Fruit fly (Drosophila melanogaster) whole organism, wandering third instar larva: ENCODE results near the gene Ir8a.

Experiments used
- CG32264 ChIP-seq: fragments of 200-800 bp; sonication (Bioruptor generic); optimal IDR thresholded peaks from 2 replicates; lab custom pipeline; 2016; ENCODE audit warnings: missing biosample characterization, missing genetic modification characterization
- CrebA ChIP-seq: fragments of 200-800 bp; sonication (Bioruptor generic); optimal IDR thresholded peaks from 2 replicates; lab custom pipeline; 2016; ENCODE audit warnings: missing biosample characterization, mild to moderate bottlenecking, missing genetic modification characterization, borderline replicate concordance
- Dfd ChIP-seq: fragments of >200 bp; optimal IDR thresholded peaks from 2 replicates; lab custom pipeline; 2017; ENCODE audit warnings: missing biosample characterization, missing genetic modification characterization
- Dif ChIP-seq: fragments of 200-275, 200-300 bp; sonication (Bioruptor generic); optimal IDR thresholded peaks from 2 replicates; lab custom pipeline; 2018; ENCODE audit warnings: missing biosample characterization, missing genetic modification characterization; ENCODE audit not compliant: partially characterized antibody
- HLH106 ChIP-seq: fragments of 200-800 bp; optimal IDR thresholded peaks from 3 replicates; lab custom pipeline; 2019; ENCODE audit warnings: missing biosample characterization, mild to moderate bottlenecking, missing genetic modification characterization, moderate library complexity
- Hnf4 ChIP-seq: fragments of 200-800 bp; sonication (Bioruptor generic); optimal IDR thresholded peaks from 2 replicates; lab custom pipeline; 2016; ENCODE audit warnings: missing biosample characterization, mild to moderate bottlenecking, missing genetic modification characterization
- Hr83 ChIP-seq: fragments of 200-300 bp; sonication (Bioruptor generic); optimal IDR thresholded peaks from 2 replicates; lab custom pipeline; 2016; ENCODE audit warnings: missing biosample characterization, mild to moderate bottlenecking, missing genetic modification characterization, moderate library complexity; ENCODE audit not compliant: poor library complexity, severe bottlenecking
- N ChIP-seq: fragments of >200 bp; optimal IDR thresholded peaks from 2 replicates; lab custom pipeline; 2018; ENCODE audit warnings: missing biosample characterization, missing external identifiers, missing genetic modification characterization
- OdsH ChIP-seq: fragments of 200-800 bp; sonication (Bioruptor generic); optimal IDR thresholded peaks from 2 replicates; lab custom pipeline; 2016; ENCODE audit warnings: missing biosample characterization, mild to moderate bottlenecking, missing genetic modification characterization
- Sp1 ChIP-seq: fragments of 200-800 bp; sonication (Bioruptor generic); optimal IDR thresholded peaks from 3 replicates; lab custom pipeline; 2019; ENCODE audit warnings: missing biosample characterization, mild to moderate bottlenecking, missing genetic modification characterization, moderate library complexity
- br ChIP-seq: fragments of 200-800 bp; sonication (Bioruptor generic); optimal IDR thresholded peaks from 2 replicates; lab custom pipeline; 2016; ENCODE audit warnings: missing biosample characterization, missing genetic modification characterization
- brk ChIP-seq: fragments of 200-800 bp; sonication (Bioruptor generic); optimal IDR thresholded peaks from 2 replicates; lab custom pipeline; 2016; ENCODE audit warnings: missing biosample characterization, mild to moderate bottlenecking, missing genetic modification characterization
- dl ChIP-seq, 2 experiments: fragments of 175-275, 200-275 bp in 1 of 2; fragments of 200-275 bp in 1 of 2; sonication (Bioruptor generic); optimal IDR thresholded peaks; lab custom pipeline; 2018; ENCODE audit warnings: mild to moderate bottlenecking in 2 of 2, missing biosample characterization in 2 of 2, missing genetic modification characterization in 2 of 2, moderate library complexity in 2 of 2; ENCODE audit not compliant: partially characterized antibody in 2 of 2, insufficient read depth in 1 of 2
- dmrt93B ChIP-seq: fragments of 200-800 bp; sonication (Bioruptor generic); optimal IDR thresholded peaks from 2 replicates; lab custom pipeline; 2018; ENCODE audit warnings: missing biosample characterization, mild to moderate bottlenecking, missing genetic modification characterization
- ey ChIP-seq: fragments of 200-800 bp; sonication (Bioruptor generic); optimal IDR thresholded peaks from 2 replicates; lab custom pipeline; 2016; ENCODE audit warnings: missing biosample characterization, missing genetic modification characterization
- foxo ChIP-seq, 2 experiments: fragments of 200-800 bp; sonication (Bioruptor generic); optimal IDR thresholded peaks; 2 replicates in 1 of 2; 3 replicates in 1 of 2; lab custom pipeline; 2016 to 2017; ENCODE audit warnings: missing biosample characterization in 2 of 2, missing genetic modification characterization in 2 of 2
- h ChIP-seq: fragments of 200-800 bp; sonication (Bioruptor generic); optimal IDR thresholded peaks from 3 replicates; lab custom pipeline; 2016; ENCODE audit warnings: missing biosample characterization, mild to moderate bottlenecking, missing genetic modification characterization
- psq ChIP-seq: fragments of 200-800 bp; sonication (Bioruptor generic); optimal IDR thresholded peaks from 3 replicates; lab custom pipeline; 2017; ENCODE audit warnings: missing biosample characterization, mild to moderate bottlenecking, missing genetic modification characterization, moderate library complexity
- rgr ChIP-seq: fragments of 200-800 bp; sonication (Bioruptor generic); optimal IDR thresholded peaks from 3 replicates; lab custom pipeline; 2016; ENCODE audit warnings: missing biosample characterization, mild to moderate bottlenecking, missing genetic modification characterization
- sage ChIP-seq: fragments of 200-800 bp; sonication (Bioruptor generic); optimal IDR thresholded peaks from 2 replicates; lab custom pipeline; 2016; ENCODE audit warnings: missing biosample characterization, mild to moderate bottlenecking, missing genetic modification characterization
- sv ChIP-seq: fragments of 200-800 bp; sonication (Bioruptor generic); optimal IDR thresholded peaks from 3 replicates; lab custom pipeline; 2016; ENCODE audit warnings: missing biosample characterization, missing genetic modification characterization
- tai ChIP-seq: sonication (Bioruptor generic); optimal IDR thresholded peaks from 2 replicates; lab custom pipeline; 2016; ENCODE audit warnings: missing biosample characterization, missing genetic modification characterization
- usp ChIP-seq: fragments of >200 bp; optimal IDR thresholded peaks from 2 replicates; lab custom pipeline; 2017; ENCODE audit warnings: missing biosample characterization, missing genetic modification characterization
- woc ChIP-seq: sonication (Bioruptor generic); optimal IDR thresholded peaks from 2 replicates; lab custom pipeline; 2016; ENCODE audit warnings: missing biosample characterization, mild to moderate bottlenecking, missing genetic modification characterization

The Ir8a gene

dm6 chrX:9191357-9191756, 45.0 kb downstream of the Ir8a start, which contains the start of gene CG12057:
TSS of gene CG12057 (plus strand) at chrX:9191657.
- TF ChIP-seq rgr, result no peak
- TF ChIP-seq ey (GFP tag; lab: Kevin White, UChicago), result no peak
- TF ChIP-seq Dfd (GFP tag; lab: Kevin White, UChicago), result no peak
- TF ChIP-seq OdsH, result no peak
- no peak for TF ChIP-seq HLH106
- no peak for TF ChIP-seq psq
- no peak for TF ChIP-seq dl (GFP tag; optimal IDR thresholded peaks at IDR 0.05; lab: Kevin White, UChicago; ENCODE audit: insufficient read depth in 1 of 2, partially characterized antibody in 2 of 2)
- TF ChIP-seq CG32264, result no peak

- no peak for TF ChIP-seq CrebA
- no peak for TF ChIP-seq sv
- TF ChIP-seq Sp1 (GFP tag; lab: Kevin White, UChicago), result no peak
- no peak for TF ChIP-seq dl (GFP tag; optimal IDR thresholded peaks at IDR 0.05; lab: Kevin White, UChicago; ENCODE audit: insufficient read depth in 1 of 2, partially characterized antibody in 2 of 2)
- TF ChIP-seq usp (GFP tag; lab: Kevin White, UChicago), result no peak
- no peak for TF ChIP-seq rgr
- TF ChIP-seq Hr83 (GFP tag; lab: Kevin White, UChicago), result no peak
- no peak for TF ChIP-seq br (GFP tag; lab: Kevin White, UChicago)
- TF ChIP-seq h (GFP tag; lab: Kevin White, UChicago), result no peak
- no peak for TF ChIP-seq sage (GFP tag; lab: Kevin White, UChicago)
- TF ChIP-seq N (GFP tag; lab: Kevin White, UChicago), result no peak
- TF ChIP-seq woc, result no peak
- TF ChIP-seq dmrt93B (GFP tag; lab: Kevin White, UChicago), result no peak
- no peak for TF ChIP-seq Dif (GFP tag; lab: Kevin White, UChicago)
- TF ChIP-seq tai (GFP tag; lab: Kevin White, UChicago), result no peak
- TF ChIP-seq Dfd (GFP tag; lab: Kevin White, UChicago), result no peak
- no peak for TF ChIP-seq psq
- no peak for TF ChIP-seq brk (GFP tag; lab: Kevin White, UChicago)
Observed at dm6 chrX:9190555-9191184, 45.7 kb downstream of the Ir8a start, which contains the start of gene CG12115. TSS of gene CG12115 (minus strand) at chrX:9190605.

dm6 chrX:9187429-9187828, 49.0 kb downstream of the Ir8a start:
- TF ChIP-seq Hnf4 (GFP tag; lab: Kevin White, UChicago) (no peak), foxo (GFP tag; optimal IDR thresholded peaks at IDR 0.05; lab: Kevin White, UChicago) (no peak)
